Worm (Caenorhabditis elegans) whole organism, late embryonic: Measurements from ENCODE around the gene scl-26.

Experiments used
- C38D4.7 ChIP-seq: fragments of 200-800 bp; sonication (Bioruptor generic); optimal IDR thresholded peaks from 2 replicates; lab custom pipeline; 2018; ENCODE audit warnings: mild to moderate bottlenecking, missing genetic modification characterization, moderate library complexity, missing compliant biosample characterization
- Y22D7AL.16 ChIP-seq: sonication (generic microtip); optimal IDR thresholded peaks from 2 replicates; lab custom pipeline; 2016; ENCODE audit warnings: missing genetic modification characterization, missing compliant biosample characterization
- ahr-1 ChIP-seq: sonication (generic microtip); optimal IDR thresholded peaks from 2 replicates; lab custom pipeline; 2016; ENCODE audit warnings: missing genetic modification characterization, missing compliant biosample characterization
- ama-1 ChIP-seq: fragments of 150-350 bp; optimal IDR thresholded peaks from 2 replicates; lab custom pipeline; 2014
- ceh-18 ChIP-seq: sonication (generic microtip); optimal IDR thresholded peaks from 2 replicates; lab custom pipeline; 2016; ENCODE audit warnings: missing genetic modification characterization, missing compliant biosample characterization
- ceh-24 ChIP-seq: sonication (generic microtip); optimal IDR thresholded peaks from 2 replicates; lab custom pipeline; 2016; ENCODE audit warnings: mild to moderate bottlenecking, missing genetic modification characterization, missing compliant biosample characterization
- ceh-45 ChIP-seq: fragments of 200-800 bp; sonication (Bioruptor generic); IDR thresholded peaks from 2 replicates; pipeline ENCODE4 v1.3.6; 2022; ENCODE audit warnings: missing genetic modification reagents, missing genetic modification characterization, missing compliant biosample characterization
- ceh-48 ChIP-seq: sonication (generic microtip); optimal IDR thresholded peaks from 2 replicates; lab custom pipeline; 2016; ENCODE audit warnings: missing genetic modification characterization, inconsistent platforms, missing compliant biosample characterization
- ceh-9 ChIP-seq: sonication (generic microtip); optimal IDR thresholded peaks from 2 replicates; lab custom pipeline; 2016; ENCODE audit warnings: mild to moderate bottlenecking, missing genetic modification characterization, inconsistent platforms, missing compliant biosample characterization
- dmd-4 ChIP-seq: sonication (generic microtip); optimal IDR thresholded peaks from 2 replicates; lab custom pipeline; 2016; ENCODE audit warnings: borderline replicate concordance, missing genetic modification characterization, missing compliant biosample characterization
- elt-2 ChIP-seq: sonication (generic microtip); optimal IDR thresholded peaks from 2 replicates; lab custom pipeline; 2016; ENCODE audit warnings: missing genetic modification reagents, missing genetic modification characterization, missing compliant biosample characterization
- elt-4 ChIP-seq: sonication (generic microtip); optimal IDR thresholded peaks from 2 replicates; lab custom pipeline; 2016; ENCODE audit warnings: missing genetic modification characterization, missing compliant biosample characterization
- eyg-1 ChIP-seq: sonication (generic microtip); optimal IDR thresholded peaks from 2 replicates; lab custom pipeline; 2016; ENCODE audit warnings: missing genotype, missing genetic modification characterization, missing compliant biosample characterization
- fkh-10 ChIP-seq: fragments of 150-350 bp; optimal IDR thresholded peaks from 2 replicates; lab custom pipeline; 2014; ENCODE audit warnings: missing biosample characterization, missing genetic modification reagents, missing genetic modification characterization
- fkh-6 ChIP-seq: sonication (generic microtip); optimal IDR thresholded peaks from 2 replicates; lab custom pipeline; 2016; ENCODE audit warnings: missing genetic modification characterization, missing compliant biosample characterization
- gmeb-2 ChIP-seq: sonication (generic microtip); optimal IDR thresholded peaks from 2 replicates; lab custom pipeline; 2016; ENCODE audit warnings: missing genetic modification characterization, inconsistent platforms, missing compliant biosample characterization
- hlh-30 ChIP-seq: sonication (generic microtip); optimal IDR thresholded peaks from 2 replicates; lab custom pipeline; 2017; ENCODE audit warnings: antibody characterized with exemption, missing genetic modification characterization, missing compliant biosample characterization; ENCODE audit not compliant: insufficient read depth
- hlh-6 ChIP-seq: sonication (generic microtip); optimal IDR thresholded peaks from 2 replicates; lab custom pipeline; 2016; ENCODE audit warnings: missing genotype, missing genetic modification characterization, missing compliant biosample characterization
- lim-6 ChIP-seq: sonication (generic microtip); optimal IDR thresholded peaks from 2 replicates; lab custom pipeline; 2016; ENCODE audit warnings: missing genetic modification characterization, missing compliant biosample characterization
- lin-11 ChIP-seq: fragments of 200-800 bp; sonication (Bioruptor generic); optimal IDR thresholded peaks from 2 replicates; lab custom pipeline; 2018; ENCODE audit warnings: mild to moderate bottlenecking, missing genetic modification characterization, missing compliant biosample characterization
- mec-3 ChIP-seq: sonication (generic microtip); optimal IDR thresholded peaks from 2 replicates; lab custom pipeline; 2016; ENCODE audit warnings: borderline replicate concordance, missing genetic modification characterization, missing compliant biosample characterization
- pax-1 ChIP-seq: fragments of 150-350 bp; optimal IDR thresholded peaks from 2 replicates; lab custom pipeline; 2014; ENCODE audit warnings: missing biosample characterization, missing genetic modification characterization
- pros-1 ChIP-seq: fragments of 150-350 bp; optimal IDR thresholded peaks from 2 replicates; lab custom pipeline; 2014; ENCODE audit warnings: missing biosample characterization, missing genetic modification reagents, missing genetic modification characterization
- tbx-7 ChIP-seq: sonication (generic microtip); optimal IDR thresholded peaks from 2 replicates; lab custom pipeline; 2016; ENCODE audit warnings: missing genotype, missing genetic modification characterization, missing compliant biosample characterization
- unc-3 ChIP-seq, 2 experiments: fragments of 200-800 bp in 1 of 2; sonication (Bioruptor generic) in 1 of 2; sonication (generic microtip) in 1 of 2; conservative IDR thresholded peaks in 1 of 2; optimal IDR thresholded peaks in 1 of 2; 2 replicates each; pipeline versions ENCODE4 v1.3.6 to Lab custom; 2016 to 2022; ENCODE audit warnings: missing compliant biosample characterization in 2 of 2, missing genetic modification characterization in 2 of 2, missing genetic modification reagents in 1 of 2
- ztf-16 ChIP-seq: sonication (generic microtip); optimal IDR thresholded peaks from 2 replicates; lab custom pipeline; 2017; ENCODE audit warnings: missing genetic modification characterization, missing compliant biosample characterization

The scl-26 gene

ce11 chrV:7558693-7559092 lies 42.6 kb downstream of the scl-26 start, which contains the start of gene ets-7:
TSS of gene ets-7 (minus strand) at chrV:7558793.
- TF ChIP-seq lin-11 (no peak), tbx-7 (no peak), unc-3 (GFP tag; conservative IDR thresholded peaks at IDR 0.05; lab: Robert Waterston, UW) (no peak), unc-3 (tag; optimal IDR thresholded peaks at IDR 0.05; lab: Kevin White, UChicago) (no peak)

- no peak for TF ChIP-seq ceh-48 (tag; lab: Kevin White, UChicago)
- no peak for TF ChIP-seq tbx-7
- TF ChIP-seq fkh-10 (GFP tag; lab: Kevin White, UChicago) = no peak
- TF ChIP-seq C38D4.7 (GFP tag; lab: Kevin White, UChicago) = no peak
- TF ChIP-seq hlh-6 = no peak
- no peak for TF ChIP-seq dmd-4 (tag; lab: Kevin White, UChicago)
- no peak for TF ChIP-seq pros-1 (tag; lab: Kevin White, UChicago)
- TF ChIP-seq ceh-45 (GFP tag; lab: Robert Waterston, UW) = no peak
- no peak for TF ChIP-seq ama-1
Measured at ce11 chrV:7555875-7556274, 45.5 kb downstream of the scl-26 start.

- no peak for TF ChIP-seq pax-1
- TF ChIP-seq ceh-18 = no peak
- no peak for TF ChIP-seq ahr-1
- TF ChIP-seq gmeb-2 (tag; lab: Kevin White, UChicago) = no peak
- no peak for TF ChIP-seq ztf-16 (tag; lab: Kevin White, UChicago)
- TF ChIP-seq mec-3 (tag; lab: Kevin White, UChicago) = no peak
- no peak for TF ChIP-seq ceh-24 (tag; lab: Kevin White, UChicago)
- no peak for TF ChIP-seq dmd-4 (tag; lab: Kevin White, UChicago)
- TF ChIP-seq lim-6 = no peak
- no peak for TF ChIP-seq hlh-30
- no peak for TF ChIP-seq C38D4.7 (GFP tag; lab: Kevin White, UChicago)
Measured at ce11 chrV:7553873-7554362, 47.4 kb downstream of the scl-26 start, which contains the start of gene ttr-10. TSS of gene ttr-10 (minus strand) at chrV:7553923.

ce11 chrV:7551821-7552220 lies 49.5 kb downstream of the scl-26 start, which contains the start of gene F19F10.3:
TSS of gene F19F10.3 (plus strand) at chrV:7552121.
- TF ChIP-seq Y22D7AL.16 (tag; lab: Kevin White, UChicago) = no peak
- no peak for TF ChIP-seq elt-2 (tag; lab: Kevin White, UChicago)
- TF ChIP-seq fkh-6 = no peak
- no peak for TF ChIP-seq ceh-9 (tag; lab: Kevin White, UChicago)
- no peak for TF ChIP-seq elt-4 (tag; lab: Kevin White, UChicago)
- TF ChIP-seq eyg-1 (tag; lab: Kevin White, UChicago) = no peak
